Worm (Caenorhabditis elegans) whole organism, midembryonic: ENCODE measurements around the gene C04C11.25.

Experiments used
- cog-1 ChIP-seq: sonication (generic microtip); optimal IDR thresholded peaks from 2 replicates; lab custom pipeline; 2016; ENCODE audit warnings: missing genetic modification characterization, missing compliant biosample characterization
- flt-1 ChIP-seq: fragments of 200-800 bp; sonication (Bioruptor generic); IDR thresholded peaks from 2 replicates; pipeline ENCODE4 v1.3.6; 2022; ENCODE audit warnings: missing genetic modification characterization, missing compliant biosample characterization
- med-1 ChIP-seq: sonication (generic microtip); optimal IDR thresholded peaks from 2 replicates; lab custom pipeline; 2017; ENCODE audit warnings: missing genetic modification characterization, mild to moderate bottlenecking, missing compliant biosample characterization, antibody characterized with exemption, missing genetic modification reagents; ENCODE audit not compliant: insufficient read depth
- ref-1 ChIP-seq: fragments of 200-800 bp; sonication (Bioruptor generic); conservative IDR thresholded peaks from 2 replicates; pipeline ENCODE4 v1.3.6; 2022; ENCODE audit warnings: missing genetic modification reagents, missing genetic modification characterization, missing compliant biosample characterization
- tab-1 ChIP-seq: fragments of 200-800 bp; sonication (Bioruptor generic); IDR thresholded peaks from 2 replicates; pipeline ENCODE4 v1.3.6; 2022; ENCODE audit warnings: missing genetic modification characterization, missing compliant biosample characterization
- ztf-29 ChIP-seq: fragments of 200-800 bp; sonication (Bioruptor generic); IDR thresholded peaks from 2 replicates; pipeline ENCODE4 v1.3.6; 2022; ENCODE audit warnings: missing genetic modification reagents, missing genetic modification characterization, missing compliant biosample characterization

- TF ChIP-seq cog-1 (tag; lab: Kevin White, UChicago) (no peak), flt-1 (GFP tag; lab: Robert Waterston, UW) (no peak), tab-1 (GFP tag; lab: Robert Waterston, UW) (no peak), ztf-29 (GFP tag; lab: Robert Waterston, UW) (no peak), ref-1 (no peak), med-1 (GFP tag; lab: Kevin White, UChicago) (no peak)
Observed at ce11 chrX:14039293-14039692, 24.0 kb upstream of the C04C11.25 start.
